Fruit fly (Drosophila melanogaster): ENCODE data around the gene CG11891.

DNA sequence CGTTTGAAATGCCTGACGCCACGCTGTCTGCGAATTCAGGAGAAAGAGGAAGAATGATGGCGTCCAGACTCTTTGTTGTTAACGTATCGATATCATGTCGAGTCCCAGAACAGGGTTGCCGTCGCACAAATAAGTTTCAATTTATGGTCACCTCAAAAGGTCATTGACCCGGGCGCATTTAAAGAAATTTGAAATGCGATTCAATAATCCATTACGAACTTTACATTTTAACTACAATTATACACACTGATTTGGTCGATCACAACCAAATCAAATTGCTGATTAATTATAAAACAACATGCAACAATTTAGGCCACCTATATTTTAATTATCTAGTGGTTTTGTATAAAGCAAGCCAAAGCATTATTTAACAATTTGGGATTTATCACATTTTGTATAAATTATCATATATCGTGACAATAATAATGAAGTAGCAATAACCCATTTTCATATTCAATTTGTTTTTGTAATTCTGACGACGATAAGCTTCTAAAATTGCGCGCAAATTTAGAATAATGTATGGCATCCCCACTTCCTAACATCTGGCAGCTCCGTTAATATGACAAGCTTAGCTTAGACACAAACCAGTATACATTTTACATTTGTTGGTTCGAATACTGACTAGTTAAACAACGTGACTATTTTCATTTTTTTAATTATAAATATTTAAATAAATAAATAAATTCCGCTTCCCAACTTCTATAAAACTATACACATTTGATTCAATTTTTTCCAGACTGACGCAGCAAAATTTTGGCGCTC, 24.8 kb upstream of the CG11891 start, which contains the start of gene bam:
- TF ChIP-seq CG12605 (GFP tag; IDR thresholded peaks at IDR 0.05) (no peak), EcR (GFP tag; optimal IDR thresholded peaks at IDR 0.05) (peak; percentile 81)

All from whole organism, pupa.